Fruit fly (Drosophila melanogaster): Measurements from ENCODE around the gene Recs1.

The Recs1 gene

dm6 chr3R:14153729-14154128 lies at the start of gene Recs1:
TSS of gene Recs1 (minus strand) at chr3R:14153829.
- TF ChIP-seq CG7963 (GFP tag; IDR thresholded peaks at IDR 0.05; ENCODE audit: partially characterized antibody) (no peak), Sin3A (optimal IDR thresholded peaks at IDR 0.05) (no peak), CG2202 (tag; optimal IDR thresholded peaks at IDR 0.05) (no peak), al (GFP tag; IDR thresholded peaks at IDR 0.05) (no peak), dysf (GFP tag; IDR thresholded peaks at IDR 0.05) (no peak), gcm2 (GFP tag; optimal IDR thresholded peaks at IDR 0.05) (no peak)

dm6 chr3R:14162176-14162759 lies 8.6 kb upstream of the Recs1 start, which contains the start of gene CG3199:
TSS of gene CG3199 (plus strand) at chr3R:14162709.
- TF ChIP-seq stc (GFP tag; IDR thresholded peaks at IDR 0.05) (no peak), CG13287 (GFP tag; IDR thresholded peaks at IDR 0.05; ENCODE audit: partially characterized antibody) (no peak), Mrtf (GFP tag; IDR thresholded peaks at IDR 0.05) (no peak), CG3726 (GFP tag; IDR thresholded peaks at IDR 0.05) (no peak), Ets65A (GFP tag) (peak; percentile 91), CG6272 (GFP tag; IDR thresholded peaks at IDR 0.05) (no peak), CG7928 (GFP tag; optimal IDR thresholded peaks at IDR 0.05) (no peak), Lhr (GFP tag; optimal IDR thresholded peaks at IDR 0.05) (no peak)

DNA sequence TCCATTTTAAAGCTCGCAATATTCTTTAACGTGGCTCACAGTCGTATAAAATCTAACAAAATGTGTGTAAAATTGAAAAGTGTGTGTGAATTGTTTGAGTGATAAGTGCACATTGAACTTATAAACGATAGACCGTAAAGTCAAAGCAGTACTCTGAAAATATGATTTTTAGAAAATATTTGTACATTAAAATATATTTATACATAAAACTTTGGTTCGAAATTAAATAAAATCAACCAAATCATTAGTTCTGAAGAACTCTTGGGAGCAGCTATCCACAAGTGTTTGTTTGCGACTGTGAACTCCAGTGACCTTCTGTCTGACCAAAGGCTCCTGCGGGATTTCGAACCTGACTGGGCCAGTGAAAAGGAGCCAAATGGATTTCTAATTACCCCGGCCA lies 6.5 kb upstream of the Recs1 start, which contains the start of gene CG31327:
Gene CG31327, minus strand, starts transcription at position 101 of the 400 bp plus-strand sequence.
- TF ChIP-seq Dad (GFP tag; optimal IDR thresholded peaks at IDR 0.05) = no peak
- no peak for TF ChIP-seq Kr (GFP tag; optimal IDR thresholded peaks at IDR 0.05)

- TF ChIP-seq nmo (GFP tag; optimal IDR thresholded peaks at IDR 0.05) (no peak), CG4282 (GFP tag; optimal IDR thresholded peaks at IDR 0.05) (no peak), btn (GFP tag; optimal IDR thresholded peaks at IDR 0.05) (no peak), Atf3 (GFP tag; optimal IDR thresholded peaks at IDR 0.05) (no peak), Bgb (GFP tag; IDR thresholded peaks at IDR 0.05; ENCODE audit: partially characterized antibody) (no peak), phol (tag; optimal IDR thresholded peaks at IDR 0.05) (no peak), bsh (GFP tag; optimal IDR thresholded peaks at IDR 0.05) (no peak), slou (GFP tag; optimal IDR thresholded peaks at IDR 0.05) (no peak), shn (GFP tag; optimal IDR thresholded peaks at IDR 0.05) (no peak), peb (GFP tag; IDR thresholded peaks at IDR 0.05) (no peak), CG14860 (GFP tag; IDR thresholded peaks at IDR 0.05; ENCODE audit: partially characterized antibody) (no peak), gcm2 (GFP tag; optimal IDR thresholded peaks at IDR 0.05) (no peak), CG8281 (tag; optimal IDR thresholded peaks at IDR 0.05) (no peak), CG18619 (GFP tag; optimal IDR thresholded peaks at IDR 0.05) (no peak)
Measured at dm6 chr3R:14157331-14157730, 3.7 kb upstream of the Recs1 start, which contains the start of gene CG31533. TSS of gene CG31533 (minus strand) at chr3R:14157431.

DNA sequence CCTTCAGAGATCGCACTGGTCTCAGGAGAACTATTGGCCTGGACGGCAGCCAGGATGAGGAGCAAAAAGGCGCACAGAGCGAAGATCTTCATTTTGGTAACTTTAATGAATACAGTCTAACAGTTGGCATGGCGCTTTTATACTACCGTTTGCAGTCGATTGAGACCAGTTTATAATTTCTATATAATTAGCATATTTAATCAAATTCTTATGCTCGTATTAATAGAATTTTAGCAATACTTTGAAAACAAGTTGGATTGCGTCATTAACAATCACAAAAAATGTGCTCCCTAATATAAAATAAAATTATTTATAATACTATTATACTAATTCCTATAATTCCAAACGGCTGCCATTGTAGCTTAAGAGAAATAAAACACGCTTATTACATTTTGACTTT lies 712 bp upstream of the Recs1 start, which contains the start of gene CG44215:
Gene CG44215, minus strand, starts transcription at position 101 of the 400 bp plus-strand sequence.
- TF ChIP-seq ranshi (GFP tag; IDR thresholded peaks at IDR 0.05) = no peak
- TF ChIP-seq HHEX (GFP tag; optimal IDR thresholded peaks at IDR 0.05) = no peak
- TF ChIP-seq Camta (GFP tag; optimal IDR thresholded peaks at IDR 0.05) = no peak
- no peak for TF ChIP-seq CG9797 (GFP tag; optimal IDR thresholded peaks at IDR 0.05)
- TF ChIP-seq amos (GFP tag; IDR thresholded peaks at IDR 0.05; ENCODE audit: partially characterized antibody) = no peak
- no peak for TF ChIP-seq CG7963 (GFP tag; IDR thresholded peaks at IDR 0.05; ENCODE audit: partially characterized antibody)
- TF ChIP-seq sens-2 (GFP tag; IDR thresholded peaks at IDR 0.05) = no peak

Measured in whole organism, embryonic.